Worm (Caenorhabditis elegans): ENCODE data around the gene tre-5.

ce11 chrII:76662-77061, 21.6 kb upstream of the tre-5 start:
- no peak for TF ChIP-seq W03F9.2 (tag; optimal IDR thresholded peaks at IDR 0.05)
- TF ChIP-seq dao-5 (tag; optimal IDR thresholded peaks at IDR 0.05): no peak

Data from whole organism, L4/young adult.